Fruit fly (Drosophila melanogaster) whole organism, embryonic: ENCODE results near the gene sud1.

Experiments used
- ATbp ChIP-seq: fragments of 200-800 bp; sonication (Bioruptor generic); optimal IDR thresholded peaks from 2 replicates; lab custom pipeline; 2017; ENCODE audit warnings: missing biosample characterization, mild to moderate bottlenecking, missing genetic modification characterization, missing genetic modification reagents
- Awh ChIP-seq: fragments of 200-800 bp; sonication (Bioruptor generic); IDR thresholded peaks from 2 replicates; pipeline ENCODE4, ENCODE4 v1.3.6; 2022; ENCODE audit warnings: missing biosample characterization, missing genetic modification characterization
- CG11093 ChIP-seq: fragments of 200-800 bp; sonication (Bioruptor generic); IDR thresholded peaks from 3 replicates; pipeline ENCODE4 v1.3.6; 2022; ENCODE audit warnings: missing biosample characterization, missing genetic modification characterization
- CG11504 ChIP-seq: fragments of 200-800 bp; sonication (Bioruptor generic); optimal IDR thresholded peaks from 3 replicates; lab custom pipeline; 2019; ENCODE audit warnings: missing biosample characterization, mild to moderate bottlenecking, missing genetic modification characterization, moderate library complexity
- CG12744 ChIP-seq: fragments of 200-800 bp; sonication (Bioruptor generic); optimal IDR thresholded peaks from 2 replicates; lab custom pipeline; 2016; ENCODE audit warnings: missing biosample characterization, missing genetic modification characterization
- CG17359 ChIP-seq: fragments of 200-800 bp; sonication (Bioruptor generic); optimal IDR thresholded peaks from 3 replicates; lab custom pipeline; 2018; ENCODE audit warnings: missing biosample characterization, mild to moderate bottlenecking, missing genetic modification characterization, moderate library complexity
- CG17385 ChIP-seq: fragments of 200-800 bp; sonication (Bioruptor generic); optimal IDR thresholded peaks from 3 replicates; lab custom pipeline; 2018; ENCODE audit warnings: missing biosample characterization, mild to moderate bottlenecking, missing genetic modification characterization
- CG30403 ChIP-seq: fragments of 200-800 bp; sonication (Bioruptor generic); optimal IDR thresholded peaks from 3 replicates; lab custom pipeline; 2016; ENCODE audit warnings: missing biosample characterization, missing genetic modification characterization
- CG3065 ChIP-seq: fragments of 200-800 bp; sonication (Bioruptor generic); optimal IDR thresholded peaks from 2 replicates; lab custom pipeline; 2016; ENCODE audit warnings: missing biosample characterization, missing genetic modification characterization
- CG31441 ChIP-seq: fragments of 200-800 bp; sonication (Bioruptor generic); IDR thresholded peaks from 2 replicates; pipeline ENCODE4 v1.3.6; 2022; ENCODE audit warnings: missing biosample characterization, missing genetic modification characterization
- CG32532 ChIP-seq: fragments of 200-800 bp; sonication (Bioruptor generic); IDR thresholded peaks from 2 replicates; pipeline ENCODE4 v1.3.6; 2022; ENCODE audit warnings: missing biosample characterization, missing genetic modification characterization
- CG32767 ChIP-seq: fragments of 200-800 bp; sonication (Bioruptor generic); IDR thresholded peaks from 2 replicates; pipeline ENCODE4 v1.3.6; 2022; ENCODE audit warnings: missing biosample characterization, missing genetic modification characterization
- CG3407 ChIP-seq: fragments of 200-800 bp; sonication (Bioruptor generic); optimal IDR thresholded peaks from 2 replicates; lab custom pipeline; 2018; ENCODE audit warnings: missing biosample characterization, mild to moderate bottlenecking, missing genetic modification characterization
- CG3847 ChIP-seq: fragments of 200-800 bp; sonication (Bioruptor generic); IDR thresholded peaks from 2 replicates; pipeline ENCODE4 v1.3.6; 2022; ENCODE audit warnings: missing biosample characterization, missing genetic modification characterization
- CG4282 ChIP-seq: fragments of 200-800 bp; sonication (Bioruptor generic); optimal IDR thresholded peaks from 2 replicates; lab custom pipeline; 2016; ENCODE audit warnings: missing biosample characterization, missing genetic modification characterization
- CG6654 ChIP-seq: fragments of 200-800 bp; sonication (Bioruptor generic); optimal IDR thresholded peaks from 2 replicates; lab custom pipeline; 2017; ENCODE audit warnings: missing biosample characterization, mild to moderate bottlenecking, missing genetic modification characterization
- CG7786 ChIP-seq: fragments of 200-800 bp; sonication (Bioruptor generic); optimal IDR thresholded peaks from 2 replicates; lab custom pipeline; 2016; ENCODE audit warnings: missing biosample characterization, missing genetic modification characterization
- CG7987 ChIP-seq: fragments of 200-800 bp; sonication (Bioruptor generic); optimal IDR thresholded peaks from 2 replicates; lab custom pipeline; 2018; ENCODE audit warnings: missing biosample characterization, mild to moderate bottlenecking, missing genetic modification characterization, moderate library complexity
- CG8290 ChIP-seq, 3 experiments: fragments of 200-800 bp; sonication (Bioruptor generic); optimal IDR thresholded peaks; 2 replicates each; lab custom pipeline; 2016 to 2019; ENCODE audit warnings: missing biosample characterization in 3 of 3, missing genetic modification characterization in 3 of 3, mild to moderate bottlenecking in 2 of 3, moderate library complexity in 1 of 3
- CG9932 ChIP-seq: fragments of 200-800 bp; sonication (Bioruptor generic); IDR thresholded peaks from 2 replicates; pipeline ENCODE4 v1.3.6; 2022; ENCODE audit warnings: missing biosample characterization, missing genetic modification characterization
- Camta ChIP-seq: fragments of 200-800 bp; sonication (Bioruptor generic); optimal IDR thresholded peaks from 2 replicates; lab custom pipeline; 2016; ENCODE audit warnings: missing biosample characterization, missing genetic modification characterization
- Dbx ChIP-seq: fragments of 200-800 bp; sonication (Bioruptor generic); IDR thresholded peaks from 3 replicates; pipeline ENCODE4 v1.3.6; 2022; ENCODE audit warnings: missing biosample characterization, missing genetic modification characterization
- Dip3 ChIP-seq: fragments of 200-800 bp; sonication (Bioruptor generic); optimal IDR thresholded peaks from 3 replicates; lab custom pipeline; 2016; ENCODE audit warnings: missing biosample characterization, missing genetic modification characterization
- HLH4C ChIP-seq: fragments of 200-800 bp; sonication (Bioruptor generic); IDR thresholded peaks from 3 replicates; pipeline ENCODE4 v1.3.6; 2022; ENCODE audit warnings: missing biosample characterization, missing genetic modification characterization; ENCODE audit not compliant: partially characterized antibody
- MESR4 ChIP-seq: fragments of 200-800 bp; sonication (Bioruptor generic); optimal IDR thresholded peaks from 2 replicates; lab custom pipeline; 2018; ENCODE audit warnings: missing biosample characterization, mild to moderate bottlenecking, missing genetic modification characterization, moderate library complexity
- Neu2 ChIP-seq: fragments of 200-800 bp; sonication (Bioruptor generic); optimal IDR thresholded peaks from 3 replicates; lab custom pipeline; 2016; ENCODE audit warnings: missing biosample characterization, missing genetic modification characterization, borderline replicate concordance
- Optix ChIP-seq: fragments of 200-800 bp; sonication (Bioruptor generic); IDR thresholded peaks from 3 replicates; pipeline ENCODE4 v1.3.6; 2022; ENCODE audit warnings: missing biosample characterization, missing genetic modification characterization
- Sox102F ChIP-seq: fragments of 200-800 bp; sonication (Bioruptor generic); optimal IDR thresholded peaks from 2 replicates; lab custom pipeline; 2018; ENCODE audit warnings: missing biosample characterization, mild to moderate bottlenecking, missing genetic modification characterization, moderate library complexity
- Usf ChIP-seq: fragments of 200-800 bp; sonication (Bioruptor generic); optimal IDR thresholded peaks from 2 replicates; lab custom pipeline; 2017; ENCODE audit warnings: missing genotype, missing biosample characterization, missing genetic modification characterization
- Xrp1 ChIP-seq: fragments of 200-800 bp; sonication (Bioruptor generic); IDR thresholded peaks from 2 replicates; pipeline ENCODE4 v1.3.6; 2022; ENCODE audit warnings: missing biosample characterization, missing genetic modification characterization
- ab ChIP-seq: fragments of 200-800 bp; sonication (Bioruptor generic); optimal IDR thresholded peaks from 2 replicates; lab custom pipeline; 2016; ENCODE audit warnings: missing biosample characterization, missing genetic modification characterization
- amos ChIP-seq: fragments of 200-800 bp; sonication (Bioruptor generic); IDR thresholded peaks from 2 replicates; pipeline ENCODE4 v1.3.6; 2022; ENCODE audit warnings: missing biosample characterization, missing genetic modification characterization; ENCODE audit not compliant: partially characterized antibody
- br ChIP-seq: fragments of >200 bp; optimal IDR thresholded peaks from 2 replicates; lab custom pipeline; 2017
- btn ChIP-seq: fragments of 200-800 bp; sonication (Bioruptor generic); optimal IDR thresholded peaks from 2 replicates; lab custom pipeline; 2016; ENCODE audit warnings: missing biosample characterization, missing genetic modification characterization
- cato ChIP-seq: fragments of 200-800 bp; sonication (Bioruptor generic); optimal IDR thresholded peaks from 2 replicates; lab custom pipeline; 2016; ENCODE audit warnings: missing biosample characterization, missing genetic modification characterization, borderline replicate concordance
- emc ChIP-seq: fragments of 200-800 bp; sonication (Bioruptor generic); optimal IDR thresholded peaks from 2 replicates; lab custom pipeline; 2016; ENCODE audit warnings: missing biosample characterization, missing genetic modification characterization
- fd3F ChIP-seq: fragments of 200-800 bp; sonication (Bioruptor generic); optimal IDR thresholded peaks from 2 replicates; lab custom pipeline; 2018; ENCODE audit warnings: missing biosample characterization, mild to moderate bottlenecking, missing genetic modification characterization, moderate library complexity
- gcm ChIP-seq: fragments of 200-800 bp; sonication (Bioruptor generic); optimal IDR thresholded peaks from 2 replicates; lab custom pipeline; 2019; ENCODE audit warnings: missing biosample characterization, mild to moderate bottlenecking, missing genetic modification characterization, moderate library complexity
- her ChIP-seq: fragments of 200-800 bp; sonication (Bioruptor generic); optimal IDR thresholded peaks from 2 replicates; lab custom pipeline; 2016; ENCODE audit warnings: missing biosample characterization, missing genetic modification characterization
- kay ChIP-seq: fragments of 200-800 bp; sonication (Bioruptor generic); optimal IDR thresholded peaks from 2 replicates; lab custom pipeline; 2016; ENCODE audit warnings: missing biosample characterization, missing genetic modification characterization
- knrl ChIP-seq: fragments of 200-800 bp; sonication (Bioruptor generic); IDR thresholded peaks from 3 replicates; pipeline ENCODE4 v1.3.6; 2022; ENCODE audit warnings: missing biosample characterization, missing genetic modification characterization; ENCODE audit not compliant: partially characterized antibody
- odd ChIP-seq: fragments of 200-800 bp; sonication (Bioruptor generic); optimal IDR thresholded peaks from 2 replicates; lab custom pipeline; 2017; ENCODE audit warnings: missing biosample characterization, mild to moderate bottlenecking, missing genetic modification characterization
- pho ChIP-seq: fragments of 200-800 bp; sonication (Bioruptor generic); optimal IDR thresholded peaks from 2 replicates; lab custom pipeline; 2016; ENCODE audit warnings: missing biosample characterization, missing genetic modification characterization
- repo ChIP-seq: fragments of 200-800 bp; sonication (Bioruptor generic); optimal IDR thresholded peaks from 2 replicates; lab custom pipeline; 2016; ENCODE audit warnings: missing biosample characterization, missing genetic modification characterization
- salm ChIP-seq: fragments of 200-800 bp; sonication (Bioruptor generic); optimal IDR thresholded peaks from 2 replicates; lab custom pipeline; 2018; ENCODE audit warnings: missing biosample characterization, mild to moderate bottlenecking, missing genetic modification characterization
- seq ChIP-seq: fragments of 200-800 bp; sonication (Bioruptor generic); IDR thresholded peaks from 2 replicates; pipeline ENCODE4 v1.3.6; 2022; ENCODE audit warnings: missing biosample characterization, missing genetic modification characterization
- ssp ChIP-seq: fragments of 200-800 bp; sonication (Bioruptor generic); IDR thresholded peaks from 2 replicates; pipeline ENCODE4 v1.3.6; 2022; ENCODE audit warnings: missing biosample characterization, missing genetic modification characterization
- vfl ChIP-seq: fragments of 200-800 bp; sonication (Bioruptor generic); optimal IDR thresholded peaks from 2 replicates; lab custom pipeline; 2016; ENCODE audit warnings: missing biosample characterization, missing genetic modification characterization
- wor ChIP-seq: fragments of 200-800 bp; sonication (Bioruptor generic); IDR thresholded peaks from 2 replicates; pipeline ENCODE4 v1.3.6; 2022; ENCODE audit warnings: missing biosample characterization, missing genetic modification characterization

The sud1 gene

dm6 chr3R:24944920-24945853 is 27.5 kb upstream of the sud1 start, which contains the start of the genes ssh and Nmnat (continued):
- TF ChIP-seq CG4282 (GFP tag; lab: Kevin White, UChicago) (no peak), ssp (no peak), MESR4 (no peak), wor (GFP tag; lab: Robert Waterston, UW) (no peak), br (lab: Kevin White, UChicago) (no peak), CG30403 (GFP tag; lab: Kevin White, UChicago) (peak; percentile 57), CG3847 (GFP tag; lab: Robert Waterston, UW) (peak; percentile 30; the same call in 1 of the 2 replicates), Sox102F (GFP tag; lab: Kevin White, UChicago) (no peak), CG32532 (no peak), her (GFP tag; lab: Kevin White, UChicago) (peak; percentile 19), Usf (GFP tag; lab: Kevin White, UChicago) (no peak), CG11093 (GFP tag; lab: Robert Waterston, UW) (no peak), kay (GFP tag; lab: Kevin White, UChicago) (no peak), repo (GFP tag; lab: Kevin White, UChicago) (no peak), emc (GFP tag; lab: Kevin White, UChicago) (no peak), CG11504 (tag; lab: Kevin White, UChicago) (no peak), vfl (peak; percentile 44), Optix (no peak), seq (GFP tag; lab: Robert Waterston, UW) (no peak), ab (GFP tag; lab: Kevin White, UChicago) (no peak), pho (GFP tag; lab: Kevin White, UChicago) (peak; percentile 41), cato (no peak), HLH4C (peak; percentile 91), CG7987 (GFP tag; lab: Kevin White, UChicago) (peak; percentile 1), CG12744 (peak; percentile 24), Dbx (no peak; the same call in 2 of the 3 replicates), amos (GFP tag; lab: Robert Waterston, UW) (peak; percentile 91), CG3065 (GFP tag; lab: Kevin White, UChicago) (no peak), salm (tag; lab: Kevin White, UChicago) (no peak), CG32767 (no peak), ATbp (GFP tag; lab: Kevin White, UChicago) (no peak), btn (GFP tag; lab: Kevin White, UChicago) (no peak), Awh (GFP tag; lab: Robert Waterston, UW) (no peak), Xrp1 (GFP tag; lab: Robert Waterston, UW) (peak; percentile 45; the same call in 1 of the 2 replicates), knrl (GFP tag; lab: Robert Waterston, UW) (peak; percentile 94), fd3F (no peak), Dip3 (GFP tag; lab: Kevin White, UChicago) (peak; percentile 40), CG3407 (GFP tag; lab: Kevin White, UChicago) (no peak), CG17385 (no peak), odd (GFP tag; lab: Kevin White, UChicago) (no peak), Neu2 (GFP tag; lab: Kevin White, UChicago) (no peak), CG31441 (0 out of 2 replicates have a peak, but pooled peaks have one; percentile 15), CG17359 (no peak), gcm (no peak), CG6654 (GFP tag; lab: Kevin White, UChicago) (no peak), CG9932 (GFP tag; lab: Robert Waterston, UW) (peak; percentile 66), CG7786 (GFP tag; lab: Kevin White, UChicago) (peak; percentile 10), Camta (GFP tag; lab: Kevin White, UChicago) (peak; percentile 12), CG8290 (GFP tag; optimal IDR thresholded peaks at IDR 0.05; lab: Kevin White, UChicago) (no peak), CG8290 (tag; optimal IDR thresholded peaks at IDR 0.05; lab: Kevin White, UChicago) (no peak)
